Worm (Caenorhabditis elegans): ENCODE data around the gene Y39A1A.18.
A peak's percentile ranks its signal among the peaks of the same experiment; 100 is the strongest.

Gene Y39A1A.18

ce11 chrIII:10642781-10643180 is 51.5 kb downstream of the Y39A1A.18 start, which contains the start of the genes dhs-11 and orc-1 (continued):
- TF ChIP-seq ztf-25 (GFP tag; IDR thresholded peaks at IDR 0.05) (no peak), C17E4.6 (GFP tag; IDR thresholded peaks at IDR 0.05) (no peak), ztf-22 (GFP tag; optimal IDR thresholded peaks at IDR 0.05) (no peak), F57A8.1 (GFP tag; optimal IDR thresholded peaks at IDR 0.05) (no peak), hmg-1.2 (GFP tag; IDR thresholded peaks at IDR 0.05) (peak; percentile 99)
